Fruit fly (Drosophila melanogaster): ENCODE results near the gene pins.

DNA sequence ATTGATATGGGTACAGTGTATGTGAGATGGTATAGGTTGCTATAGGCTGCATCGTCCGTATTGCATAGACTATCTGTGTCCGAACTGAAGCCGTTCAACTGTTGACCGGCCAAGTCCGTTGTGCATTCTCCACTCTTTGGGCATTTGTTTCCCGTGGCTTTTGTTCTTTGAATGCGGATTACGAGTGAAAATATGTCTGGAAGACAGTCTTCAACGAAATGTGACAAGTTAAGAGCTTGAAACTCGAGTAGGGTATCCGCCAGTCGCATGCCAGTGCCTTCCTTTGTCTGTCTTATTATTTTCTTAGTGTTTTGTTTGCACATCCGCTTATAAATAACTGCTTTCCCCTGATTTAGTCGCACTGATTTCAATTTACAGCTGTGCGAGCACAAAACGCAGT, 21.0 kb downstream of the pins start:
- TF ChIP-seq ranshi (GFP tag; IDR thresholded peaks at IDR 0.05) (no peak), CG12104 (GFP tag; optimal IDR thresholded peaks at IDR 0.05) (no peak)

All from whole organism, embryonic.